Fruit fly (Drosophila melanogaster) whole organism, embryonic: ENCODE measurements around the gene Ppcs.
A peak's percentile ranks its signal among the peaks of the same experiment; 100 is the strongest.

Experiments
- Aef1 ChIP-seq: fragments of 200-800 bp; sonication (Bioruptor generic); IDR thresholded peaks from 3 replicates; pipeline ENCODE4 v1.3.6; 2022; ENCODE audit warnings: missing biosample characterization, missing genetic modification characterization
- CG18011 ChIP-seq: fragments of 200-800 bp; sonication (Bioruptor generic); optimal IDR thresholded peaks from 2 replicates; lab custom pipeline; 2017; ENCODE audit warnings: missing biosample characterization, missing genetic modification characterization, mild to moderate bottlenecking, moderate library complexity, missing genotype
- CG18619 ChIP-seq: fragments of 200-800 bp; sonication (Bioruptor generic); optimal IDR thresholded peaks from 3 replicates; lab custom pipeline; 2017; ENCODE audit warnings: missing biosample characterization, mild to moderate bottlenecking, missing genetic modification characterization
- CG6254 ChIP-seq: fragments of 200-800 bp; sonication (Bioruptor generic); optimal IDR thresholded peaks from 3 replicates; lab custom pipeline; 2017; ENCODE audit warnings: mild to moderate bottlenecking, missing biosample characterization, missing genetic modification reagents, missing genetic modification characterization
- CG6813 ChIP-seq: fragments of 200-800 bp; sonication (Bioruptor generic); optimal IDR thresholded peaks from 2 replicates; lab custom pipeline; 2017; ENCODE audit warnings: missing biosample characterization, missing genetic modification characterization, mild to moderate bottlenecking, moderate library complexity, missing genetic modification reagents
- Meics ChIP-seq: fragments of 200-800 bp; sonication (Bioruptor generic); optimal IDR thresholded peaks from 2 replicates; lab custom pipeline; 2017; ENCODE audit warnings: missing biosample characterization, mild to moderate bottlenecking, missing genetic modification characterization
- aop ChIP-seq: fragments of 200-800 bp; sonication (Bioruptor generic); IDR thresholded peaks from 2 replicates; pipeline ENCODE4 v1.3.6; 2022; ENCODE audit warnings: missing biosample characterization, missing genetic modification characterization
- ap ChIP-seq: fragments of 200-800 bp; sonication (Bioruptor generic); IDR thresholded peaks from 2 replicates; pipeline ENCODE4 v1.3.6; 2022; ENCODE audit warnings: missing biosample characterization, missing genetic modification characterization
- bigmax ChIP-seq: fragments of 200-800 bp; sonication (Bioruptor generic); optimal IDR thresholded peaks from 2 replicates; lab custom pipeline; 2018; ENCODE audit warnings: missing biosample characterization, mild to moderate bottlenecking, missing genetic modification characterization
- gcm ChIP-seq: fragments of 200-800 bp; sonication (Bioruptor generic); optimal IDR thresholded peaks from 2 replicates; lab custom pipeline; 2019; ENCODE audit warnings: missing biosample characterization, mild to moderate bottlenecking, missing genetic modification characterization, moderate library complexity
- gem ChIP-seq: fragments of 200-800 bp; sonication (Bioruptor generic); optimal IDR thresholded peaks from 2 replicates; lab custom pipeline; 2019; ENCODE audit warnings: missing biosample characterization, mild to moderate bottlenecking, missing genetic modification characterization, moderate library complexity
- ind ChIP-seq: fragments of 200-800 bp; sonication (Bioruptor generic); optimal IDR thresholded peaks from 3 replicates; lab custom pipeline; 2016; ENCODE audit warnings: missing biosample characterization, missing genetic modification characterization
- slbo ChIP-seq: fragments of 200-800 bp; sonication (Bioruptor generic); IDR thresholded peaks from 2 replicates; pipeline ENCODE4 v1.3.6; 2022; ENCODE audit warnings: missing biosample characterization, missing genetic modification characterization

- TF ChIP-seq bigmax (GFP tag; lab: Kevin White, UChicago) (no peak), Meics (no peak), slbo (GFP tag; lab: Robert Waterston, UW) (peak; percentile 51; the same call in 1 of the 2 replicates), ind (GFP tag; lab: Kevin White, UChicago) (no peak), gem (tag; lab: Kevin White, UChicago) (peak; percentile 45), CG18619 (GFP tag; lab: Kevin White, UChicago) (peak; percentile 21), Aef1 (GFP tag; lab: Robert Waterston, UW) (no peak; the same call in 2 of the 3 replicates), CG18011 (GFP tag; lab: Kevin White, UChicago) (peak; percentile 24), ap (GFP tag; lab: Robert Waterston, UW) (no peak), CG6254 (no peak), CG6813 (GFP tag; lab: Kevin White, UChicago) (no peak), gcm (GFP tag; lab: Kevin White, UChicago) (peak; percentile 5), aop (GFP tag; lab: Robert Waterston, UW) (no peak)
These were observed 32.7 kb upstream of the Ppcs start, which contains the start of the genes CG5555 and myd for dm6 chr3R:19180263-19180893.
